Worm (Caenorhabditis elegans): ENCODE measurements around the gene T28C6.5.

Gene T28C6.5

DNA sequence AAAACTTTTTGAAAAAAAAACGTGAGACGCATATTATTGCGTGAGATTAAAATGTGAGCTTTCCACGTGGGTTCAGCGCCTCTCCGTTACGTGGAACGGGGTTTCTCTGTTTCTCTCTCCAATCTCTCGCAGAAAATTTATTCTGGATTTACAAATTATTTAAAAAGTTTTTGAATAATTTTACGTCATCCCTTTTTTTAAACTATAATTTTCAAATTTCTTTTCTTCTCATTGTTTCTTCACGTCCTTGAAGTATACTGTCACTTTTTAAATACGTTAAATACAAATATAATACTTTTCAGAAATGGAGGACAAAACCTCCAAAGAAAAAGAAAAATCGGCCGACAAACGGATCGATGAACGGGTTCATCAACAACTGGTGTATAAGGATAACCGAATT lies 6.3 kb downstream of the T28C6.5 start, which contains the start of gene T28C6.7:
Gene T28C6.7 (plus strand): TSS at position 301 of the 400 bp plus-strand sequence.
- TF ChIP-seq gei-17 (GFP tag; optimal IDR thresholded peaks at IDR 0.05) = no peak
- no peak for TF ChIP-seq him-1 (tag; optimal IDR thresholded peaks at IDR 0.05)
- no peak for TF ChIP-seq ztf-28 (GFP tag; IDR thresholded peaks at IDR 0.05)
- TF ChIP-seq F37B4.10 (GFP tag; IDR thresholded peaks at IDR 0.05) = no peak

- TF ChIP-seq efl-1 (GFP tag; optimal IDR thresholded peaks at IDR 0.05) (no peak), attf-5 (GFP tag; optimal IDR thresholded peaks at IDR 0.05) (peak; percentile 71), ztf-26 (tag; optimal IDR thresholded peaks at IDR 0.05) (no peak), F52B5.7 (tag; optimal IDR thresholded peaks at IDR 0.05) (no peak), ekl-4 (GFP tag; IDR thresholded peaks at IDR 0.05) (no peak), tbp1 (GFP tag; optimal IDR thresholded peaks at IDR 0.05) (peak; percentile 22), lin-26 (GFP tag; IDR thresholded peaks at IDR 0.05) (0 out of 2 replicates have a peak, but pooled peaks have one; percentile 31), hmg-1.2 (GFP tag; IDR thresholded peaks at IDR 0.05) (peak; percentile 43; the same call in 1 of the 2 replicates), let-607 (tag; optimal IDR thresholded peaks at IDR 0.05) (peak; percentile 19 to 45), dpl-1 (GFP tag; optimal IDR thresholded peaks at IDR 0.05) (no peak), ceh-79 (tag; optimal IDR thresholded peaks at IDR 0.05) (no peak), nfya-2 (GFP tag; IDR thresholded peaks at IDR 0.05) (no peak), nfya-1 (tag; optimal IDR thresholded peaks at IDR 0.05; ENCODE audit: borderline replicate concordance, insufficient read depth) (no peak), nhr-80 (tag; optimal IDR thresholded peaks at IDR 0.05) (peak; percentile 92), dox-1 (GFP tag; IDR thresholded peaks at IDR 0.05) (peak; percentile 70), aptf-3 (GFP tag; IDR thresholded peaks at IDR 0.05) (no peak), akir-1 (GFP tag; optimal IDR thresholded peaks at IDR 0.05) (no peak), B0336.3 (GFP tag; IDR thresholded peaks at IDR 0.05) (0 out of 2 replicates have a peak, but pooled peaks have one; percentile 26), ztf-6 (GFP tag; IDR thresholded peaks at IDR 0.05) (no peak), F49E8.2 (tag; optimal IDR thresholded peaks at IDR 0.05; ENCODE audit: insufficient read depth) (no peak), lin-54 (GFP tag; optimal IDR thresholded peaks at IDR 0.05) (peak; percentile 11), snpc-4 (GFP tag; optimal IDR thresholded peaks at IDR 0.05) (no peak), snpc-4 (tag; optimal IDR thresholded peaks at IDR 0.05) (no peak), rpc-1 (optimal IDR thresholded peaks at IDR 0.05) (no peak), rpc-1 (tag; optimal IDR thresholded peaks at IDR 0.05) (no peak), athp-1 (tag; optimal IDR thresholded peaks at IDR 0.05) (no peak), attf-3 (GFP tag; conservative IDR thresholded peaks at IDR 0.05) (no peak), tbx-9 (tag; optimal IDR thresholded peaks at IDR 0.05; ENCODE audit: borderline replicate concordance) (no peak), mel-28 (tag; optimal IDR thresholded peaks at IDR 0.05; ENCODE audit: borderline replicate concordance) (no peak), rec-8 (tag; optimal IDR thresholded peaks at IDR 0.05) (no peak), tlf-1 (GFP tag; optimal IDR thresholded peaks at IDR 0.05) (no peak), aptf-2 (GFP tag; conservative IDR thresholded peaks at IDR 0.05) (no peak), atf-7 (tag; optimal IDR thresholded peaks at IDR 0.05) (no peak), B0035.1 (tag; optimal IDR thresholded peaks at IDR 0.05) (no peak), xnd-1 (tag; optimal IDR thresholded peaks at IDR 0.05) (no peak), F33H1.4 (GFP tag; IDR thresholded peaks at IDR 0.05) (no peak), Y53G8AR.9 (GFP tag; conservative IDR thresholded peaks at IDR 0.05) (no peak), K12H6.12 (tag; optimal IDR thresholded peaks at IDR 0.05) (no peak)
Observed at ce11 chrIV:8830591-8830990, 9.3 kb downstream of the T28C6.5 start, which contains the start of gene T28C6.8. Gene T28C6.8, minus strand, starts transcription at chrIV:8830727.
